Fruit fly (Drosophila melanogaster): ENCODE data around the gene CG3638.

The CG3638 gene

DNA sequence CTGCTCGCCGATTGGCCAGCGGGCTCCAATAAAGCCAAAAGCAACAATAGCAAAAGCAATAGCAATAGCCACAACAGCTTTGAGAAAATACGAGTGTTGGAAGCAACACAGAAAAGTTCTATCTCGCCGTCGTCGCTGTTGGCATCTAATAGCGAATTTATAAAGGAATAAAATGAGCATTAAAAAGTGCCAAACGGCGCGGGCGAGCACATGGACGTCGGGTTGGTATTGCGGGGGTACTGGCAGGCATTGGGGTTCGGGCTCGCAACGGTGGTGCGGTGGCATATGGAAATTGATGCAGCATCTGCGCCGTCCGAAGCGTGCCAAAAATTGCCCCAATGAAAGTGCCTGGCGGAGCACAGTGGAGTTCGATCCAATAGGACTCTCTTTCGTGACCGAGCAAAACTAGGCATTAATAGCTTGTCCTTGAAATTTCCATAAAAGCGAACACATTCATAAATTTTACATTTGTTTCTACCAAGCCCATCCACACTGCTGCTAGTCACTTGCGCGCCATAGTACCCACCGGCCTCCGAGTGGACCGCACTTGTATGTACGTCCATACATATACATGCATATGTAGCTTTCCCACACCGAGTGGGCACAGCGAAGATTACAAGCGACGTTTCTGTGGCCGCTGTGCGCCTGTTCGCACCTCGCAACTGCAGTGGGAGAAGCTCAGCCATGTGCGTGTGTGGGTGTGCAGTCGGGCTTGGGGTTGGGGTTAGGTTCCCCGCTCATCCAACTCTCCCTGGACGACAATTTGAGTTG lies 40.5 kb upstream of the CG3638 start (continued):
- TF ChIP-seq CG12299 (tag; optimal IDR thresholded peaks at IDR 0.05) (peak; percentile 76), kay (GFP tag; optimal IDR thresholded peaks at IDR 0.05) (peak; percentile 82), CG5180 (GFP tag; optimal IDR thresholded peaks at IDR 0.05) (peak; percentile 75), Lim3 (GFP tag; IDR thresholded peaks at IDR 0.05) (peak; percentile 79), hbn (GFP tag; IDR thresholded peaks at IDR 0.05; ENCODE audit: partially characterized antibody) (no peak), ftz-f1 (GFP tag; optimal IDR thresholded peaks at IDR 0.05) (peak; percentile 63), CG17912 (GFP tag; optimal IDR thresholded peaks at IDR 0.05) (no peak), dysf (GFP tag; IDR thresholded peaks at IDR 0.05) (peak; percentile 97), Dfd (GFP tag; optimal IDR thresholded peaks at IDR 0.05) (no peak), Dll (GFP tag; IDR thresholded peaks at IDR 0.05; ENCODE audit: partially characterized antibody) (no peak), rib (GFP tag; IDR thresholded peaks at IDR 0.05) (peak; percentile 89), Dip3 (GFP tag; optimal IDR thresholded peaks at IDR 0.05) (peak; percentile 86), phol (tag; optimal IDR thresholded peaks at IDR 0.05) (peak; percentile 83), CG34224 (GFP tag; IDR thresholded peaks at IDR 0.05; ENCODE audit: partially characterized antibody) (no peak), p53 (GFP tag; optimal IDR thresholded peaks at IDR 0.05) (peak; percentile 83), CG2116 (GFP tag; optimal IDR thresholded peaks at IDR 0.05) (peak; percentile 51), BtbVII (GFP tag; optimal IDR thresholded peaks at IDR 0.05) (peak; percentile 92), z (GFP tag; IDR thresholded peaks at IDR 0.05) (peak; percentile 67; the same call in 2 of the 3 replicates), GATAe (GFP tag; conservative IDR thresholded peaks at IDR 0.05) (peak; percentile 73; the same call in 1 of the 2 replicates), CG2875 (GFP tag; optimal IDR thresholded peaks at IDR 0.05) (peak; percentile 84), Hr51 (GFP tag; optimal IDR thresholded peaks at IDR 0.05) (peak; percentile 82 to 92), CG16779 (GFP tag; IDR thresholded peaks at IDR 0.05) (peak; percentile 95), CG8359 (GFP tag; optimal IDR thresholded peaks at IDR 0.05; ENCODE audit: borderline replicate concordance) (peak; percentile 70), Bdp1 (GFP tag; optimal IDR thresholded peaks at IDR 0.05) (peak; percentile 83), en (GFP tag; optimal IDR thresholded peaks at IDR 0.05) (peak; percentile 81), NC2α (GFP tag; optimal IDR thresholded peaks at IDR 0.05) (peak; percentile 67), Xrp1 (GFP tag; IDR thresholded peaks at IDR 0.05) (peak; percentile 90), chn (GFP tag; optimal IDR thresholded peaks at IDR 0.05) (peak; percentile 83), ap (GFP tag; IDR thresholded peaks at IDR 0.05) (peak; percentile 89), hkb (optimal IDR thresholded peaks at IDR 0.05) (no peak), hkb (GFP tag; IDR thresholded peaks at IDR 0.05) (peak; percentile 97), croc (GFP tag; conservative IDR thresholded peaks at IDR 0.05) (peak; percentile 83), CG11085 (GFP tag; IDR thresholded peaks at IDR 0.05) (peak; percentile 89), Hsf (GFP tag; optimal IDR thresholded peaks at IDR 0.05) (peak; percentile 90), ase (GFP tag; IDR thresholded peaks at IDR 0.05) (peak; percentile 90), CG10462 (GFP tag; optimal IDR thresholded peaks at IDR 0.05) (peak; percentile 75), fd64A (GFP tag; optimal IDR thresholded peaks at IDR 0.05) (peak; percentile 54), Bteb2 (GFP tag; optimal IDR thresholded peaks at IDR 0.05) (peak; percentile 87), CG11504 (tag; optimal IDR thresholded peaks at IDR 0.05) (peak; percentile 93), vvl (GFP tag; IDR thresholded peaks at IDR 0.05) (peak; percentile 96), nerfin-2 (GFP tag; IDR thresholded peaks at IDR 0.05; ENCODE audit: partially characterized antibody) (no peak), CG10543 (GFP tag; optimal IDR thresholded peaks at IDR 0.05) (peak; percentile 88), Hey (tag; optimal IDR thresholded peaks at IDR 0.05) (peak; percentile 78), CG1233 (GFP tag; optimal IDR thresholded peaks at IDR 0.05) (peak; percentile 80), HLH3B (GFP tag; IDR thresholded peaks at IDR 0.05) (peak; percentile 89), CG2712 (tag; optimal IDR thresholded peaks at IDR 0.05) (peak; percentile 84), CG2202 (tag; optimal IDR thresholded peaks at IDR 0.05) (peak; percentile 22), E2f2 (GFP tag; IDR thresholded peaks at IDR 0.05) (peak; percentile 71), CG14710 (tag; optimal IDR thresholded peaks at IDR 0.05) (peak; percentile 44)

Data from whole organism, embryonic.